Worm (Caenorhabditis elegans): ENCODE measurements around the gene cyn-12.

DNA sequence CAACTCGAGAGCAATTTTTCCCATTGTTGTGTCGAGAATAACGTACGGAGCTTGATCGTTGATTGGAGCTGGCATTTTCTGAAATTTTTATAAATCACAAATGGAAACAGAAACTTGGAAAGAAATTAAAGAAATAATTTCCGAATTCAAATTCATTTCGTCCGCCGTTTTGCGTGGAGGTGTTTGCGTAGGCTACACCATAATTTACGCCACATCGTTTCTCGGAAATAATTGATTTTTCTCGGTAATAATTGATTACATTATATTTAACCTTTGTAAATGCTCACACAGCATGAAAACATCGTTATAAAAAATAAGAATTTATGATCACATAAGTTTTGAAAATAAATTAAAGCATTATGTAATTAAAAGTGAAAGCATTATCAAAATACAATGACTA is at the start of gene cyn-12:
- peak in 1 of 2 experiments; percentile 52 for TF ChIP-seq lsy-2 (tag; optimal IDR thresholded peaks at IDR 0.05)
- no peak for TF ChIP-seq ceh-16 (tag; optimal IDR thresholded peaks at IDR 0.05)

Data from whole organism, L2 larva.